Worm (Caenorhabditis elegans) whole organism, L3 larva: Measurements from ENCODE around the gene atg-2.

Source experiments
- ceh-9 ChIP-seq: sonication (generic microtip); optimal IDR thresholded peaks from 2 replicates; lab custom pipeline; 2018; ENCODE audit warnings: missing biosample characterization, missing genetic modification characterization
- elt-1 ChIP-seq: fragments of 150-350 bp; optimal IDR thresholded peaks from 2 replicates; lab custom pipeline; 2014; ENCODE audit warnings: missing biosample characterization, missing genetic modification characterization
- nhr-25 ChIP-seq: sonication (generic microtip); optimal IDR thresholded peaks from 2 replicates; lab custom pipeline; 2017; ENCODE audit warnings: missing biosample characterization, missing genetic modification characterization

atg-2 gene

ce11 chrX:6865839-6866238 lies 59.3 kb downstream of the atg-2 start, which contains the start of gene odr-10:
Gene odr-10 (minus strand): TSS chrX:6865939.
- no peak for TF ChIP-seq nhr-25
- TF ChIP-seq ceh-9 (tag; lab: Kevin White, UChicago), result no peak
- TF ChIP-seq elt-1 (tag; lab: Kevin White, UChicago), result no peak
- TF ChIP-seq, all 47 proteins: peak for 0
